Worm (Caenorhabditis elegans) whole organism, L1 larva: ENCODE measurements around the gene lact-7.

Source experiments
- ama-1 ChIP-seq: fragments of 150-350 bp; optimal IDR thresholded peaks from 2 replicates; lab custom pipeline; 2014
- blmp-1 ChIP-seq: fragments of 150-350 bp; optimal IDR thresholded peaks from 2 replicates; lab custom pipeline; 2014; ENCODE audit warnings: missing biosample characterization, missing genetic modification characterization
- fkh-10 ChIP-seq: sonication (generic microtip); optimal IDR thresholded peaks from 2 replicates; lab custom pipeline; 2017; ENCODE audit warnings: missing biosample characterization, missing genetic modification reagents, missing genetic modification characterization
- irx-1 ChIP-seq: sonication (generic microtip); optimal IDR thresholded peaks from 2 replicates; lab custom pipeline; 2016; ENCODE audit warnings: missing genetic modification characterization, missing compliant biosample characterization
- lin-13 ChIP-seq: fragments of 150-350 bp; optimal IDR thresholded peaks from 2 replicates; lab custom pipeline; 2014; ENCODE audit warnings: missing biosample characterization, missing genetic modification reagents, missing genetic modification characterization
- nhr-11 ChIP-seq: fragments of 150-350 bp; optimal IDR thresholded peaks from 2 replicates; lab custom pipeline; 2014; ENCODE audit warnings: missing biosample characterization, missing genetic modification characterization
- nhr-12 ChIP-seq: sonication (generic microtip); optimal IDR thresholded peaks from 2 replicates; lab custom pipeline; 2017; ENCODE audit warnings: missing biosample characterization, missing genetic modification characterization
- nhr-237 ChIP-seq: fragments of 150-350 bp; optimal IDR thresholded peaks from 2 replicates; lab custom pipeline; 2014; ENCODE audit warnings: missing biosample characterization, missing genetic modification characterization
- snpc-4 ChIP-seq: fragments of 150-350 bp; optimal IDR thresholded peaks from 2 replicates; lab custom pipeline; 2014; ENCODE audit warnings: missing biosample characterization, missing genetic modification characterization
- unc-130 ChIP-seq: fragments of 150-350 bp; optimal IDR thresholded peaks from 2 replicates; lab custom pipeline; 2017; ENCODE audit warnings: missing biosample characterization, missing genetic modification characterization, inconsistent platforms
- unc-62 ChIP-seq: fragments of 150-350 bp; optimal IDR thresholded peaks from 2 replicates; lab custom pipeline; 2014; ENCODE audit warnings: missing biosample characterization, missing genetic modification reagents, missing genetic modification characterization
- zip-4 ChIP-seq: fragments of 200-800 bp; sonication (Bioruptor generic); optimal IDR thresholded peaks from 2 replicates; lab custom pipeline; 2018; ENCODE audit warnings: mild to moderate bottlenecking, missing genetic modification characterization, moderate library complexity, missing compliant biosample characterization
- ztf-11 ChIP-seq, 2 experiments: sonication (generic microtip); optimal IDR thresholded peaks; 2 replicates each; lab custom pipeline; 2016 to 2017; ENCODE audit warnings: missing genetic modification characterization in 2 of 2, missing biosample characterization in 1 of 2, missing compliant biosample characterization in 1 of 2

- TF ChIP-seq lin-13 (GFP tag; lab: Kevin White, UChicago) (peak; percentile 40), nhr-12 (tag; lab: Kevin White, UChicago) (no peak), nhr-237 (tag; lab: Kevin White, UChicago) (no peak), zip-4 (no peak), snpc-4 (tag; lab: Kevin White, UChicago) (no peak), unc-62 (GFP tag; lab: Kevin White, UChicago) (no peak), ama-1 (lab: Kevin White, UChicago) (no peak), unc-130 (peak; percentile 30), blmp-1 (tag; lab: Kevin White, UChicago) (no peak), ztf-11 (tag; optimal IDR thresholded peaks at IDR 0.05; lab: Kevin White, UChicago) (no peak), fkh-10 (GFP tag; lab: Kevin White, UChicago) (peak; percentile 14), nhr-11 (tag; lab: Kevin White, UChicago) (no peak), irx-1 (tag; lab: Kevin White, UChicago) (peak; percentile 7)
Observed at ce11 chrX:11757666-11758065, 1.2 kb upstream of the lact-7 start.
